Worm (Caenorhabditis elegans): ENCODE results near the gene F13H8.12.

F13H8.12 gene

ce11 chrII:6262222-6262621 is at the start of gene F13H8.12:
Gene F13H8.12 (plus strand): TSS chrII:6262522.
- TF ChIP-seq nfya-1 (tag; optimal IDR thresholded peaks at IDR 0.05) (no peak), unc-86 (tag; optimal IDR thresholded peaks at IDR 0.05) (no peak), ttx-3 (tag; optimal IDR thresholded peaks at IDR 0.05) (no peak), tbx-7 (tag; optimal IDR thresholded peaks at IDR 0.05) (no peak), ceh-34 (tag; optimal IDR thresholded peaks at IDR 0.05) (no peak), pqm-1 (tag; optimal IDR thresholded peaks at IDR 0.05) (no peak)

ce11 chrII:6219346-6219745 is 43.0 kb upstream of the F13H8.12 start, which contains the start of gene mks-2:
Gene mks-2 (minus strand): TSS chrII:6219446.
- TF ChIP-seq unc-3 (GFP tag; conservative IDR thresholded peaks at IDR 0.05) (no peak), unc-3 (tag; optimal IDR thresholded peaks at IDR 0.05) (no peak)

ce11 chrII:6221470-6221869 is 40.9 kb upstream of the F13H8.12 start:
- TF ChIP-seq K02D7.2 (tag; optimal IDR thresholded peaks at IDR 0.05): no peak

- TF ChIP-seq nhr-11 (tag; optimal IDR thresholded peaks at IDR 0.05) (no peak), ceh-24 (tag; optimal IDR thresholded peaks at IDR 0.05) (no peak), nfya-1 (tag; optimal IDR thresholded peaks at IDR 0.05) (no peak)
Observed at ce11 chrII:6222558-6222957, 39.8 kb upstream of the F13H8.12 start, which contains the start of gene C30B5.6. Gene C30B5.6 (minus strand): TSS chrII:6222658.

ce11 chrII:6223755-6224154 is 38.6 kb upstream of the F13H8.12 start:
- no peak for TF ChIP-seq zip-5 (tag; optimal IDR thresholded peaks at IDR 0.05)
- no peak for TF ChIP-seq ceh-48 (tag; optimal IDR thresholded peaks at IDR 0.05)
- no peak for TF ChIP-seq eyg-1 (tag; optimal IDR thresholded peaks at IDR 0.05)
- no peak for TF ChIP-seq unc-3 (GFP tag; conservative IDR thresholded peaks at IDR 0.05)
- TF ChIP-seq unc-3 (tag; optimal IDR thresholded peaks at IDR 0.05): no peak
- TF ChIP-seq che-1 (tag; optimal IDR thresholded peaks at IDR 0.05): no peak
- TF ChIP-seq mec-3 (tag; optimal IDR thresholded peaks at IDR 0.05; ENCODE audit: borderline replicate concordance): no peak
- TF ChIP-seq unc-55 (GFP tag; optimal IDR thresholded peaks at IDR 0.05): no peak
- TF ChIP-seq tbx-2 (tag; optimal IDR thresholded peaks at IDR 0.05): no peak
- TF ChIP-seq gmeb-2 (tag; optimal IDR thresholded peaks at IDR 0.05): no peak
- TF ChIP-seq nhr-11 (tag; optimal IDR thresholded peaks at IDR 0.05): no peak
- no peak for TF ChIP-seq C08G9.2 (tag; optimal IDR thresholded peaks at IDR 0.05)
- TF ChIP-seq ceh-22 (tag; optimal IDR thresholded peaks at IDR 0.05): no peak
- TF ChIP-seq sdc-2 (tag; optimal IDR thresholded peaks at IDR 0.05): no peak
- no peak for TF ChIP-seq ceh-45 (GFP tag; IDR thresholded peaks at IDR 0.05)
- TF ChIP-seq madf-2 (tag; optimal IDR thresholded peaks at IDR 0.05): no peak

- TF ChIP-seq sdc-2 (tag; optimal IDR thresholded peaks at IDR 0.05): no peak
- TF ChIP-seq ama-1 (optimal IDR thresholded peaks at IDR 0.05): no peak
- no peak for TF ChIP-seq tbx-2 (tag; optimal IDR thresholded peaks at IDR 0.05)
- TF ChIP-seq ttx-3 (tag; optimal IDR thresholded peaks at IDR 0.05): no peak
- TF ChIP-seq ceh-48 (tag; optimal IDR thresholded peaks at IDR 0.05): no peak
- no peak for TF ChIP-seq gmeb-2 (tag; optimal IDR thresholded peaks at IDR 0.05)
- TF ChIP-seq unc-55 (GFP tag; optimal IDR thresholded peaks at IDR 0.05): no peak
- TF ChIP-seq zip-5 (tag; optimal IDR thresholded peaks at IDR 0.05): no peak
- no peak for TF ChIP-seq dmd-4 (tag; optimal IDR thresholded peaks at IDR 0.05; ENCODE audit: borderline replicate concordance)
- no peak for TF ChIP-seq ref-2 (tag; optimal IDR thresholded peaks at IDR 0.05)
- TF ChIP-seq F13H6.1 (tag; optimal IDR thresholded peaks at IDR 0.05): no peak
Observed at ce11 chrII:6226995-6227394, 35.3 kb upstream of the F13H8.12 start, which contains the start of gene srsy-2. Gene srsy-2 (minus strand): TSS chrII:6227095.

- no peak for TF ChIP-seq sdc-2 (tag; optimal IDR thresholded peaks at IDR 0.05)
- peak; percentile 61 for TF ChIP-seq unc-42 (tag; optimal IDR thresholded peaks at IDR 0.05)
Observed at ce11 chrII:6230116-6230515, 32.2 kb upstream of the F13H8.12 start.
